Worm (Caenorhabditis elegans) whole organism, L4 larva: ENCODE data around the gene ncx-9.

Experiments used
- F44E2.7 ChIP-seq: fragments of 200-800 bp; sonication (Bioruptor generic); IDR thresholded peaks from 2 replicates; pipeline ENCODE4 v2.1.2; 2022; ENCODE audit warnings: missing genetic modification characterization, missing compliant biosample characterization
- F49E8.2 ChIP-seq: sonication (generic microtip); optimal IDR thresholded peaks from 2 replicates; lab custom pipeline; 2016; ENCODE audit warnings: missing compliant biosample characterization, mild to moderate bottlenecking, missing genetic modification characterization, borderline replicate concordance
- T20F7.1 ChIP-seq: fragments of 200-800 bp; sonication (Bioruptor generic); optimal IDR thresholded peaks from 2 replicates; lab custom pipeline; 2018; ENCODE audit warnings: mild to moderate bottlenecking, missing genetic modification characterization, missing compliant biosample characterization
- T26A8.4 ChIP-seq: fragments of 200-800 bp; sonication (Bioruptor generic); IDR thresholded peaks from 2 replicates; pipeline ENCODE4 v1.3.6; 2022; ENCODE audit warnings: missing genetic modification characterization, missing compliant biosample characterization
- aha-1 ChIP-seq: fragments of 150-350 bp; peaks from one replicate; lab custom pipeline; 2014; ENCODE audit warnings: missing biosample characterization, missing genetic modification characterization
- attf-4 ChIP-seq: sonication (generic microtip); optimal IDR thresholded peaks from 3 replicates; lab custom pipeline; 2017; ENCODE audit warnings: missing biosample characterization, missing genetic modification characterization
- ceh-20 ChIP-seq: fragments of 200-800 bp; sonication (Bioruptor generic); IDR thresholded peaks from 2 replicates; pipeline ENCODE4 v1.3.6; 2022; ENCODE audit warnings: missing genetic modification reagents, missing genetic modification characterization, missing compliant biosample characterization
- ceh-82 ChIP-seq: sonication (generic microtip); optimal IDR thresholded peaks from 2 replicates; lab custom pipeline; 2017; ENCODE audit warnings: missing biosample characterization, missing genetic modification characterization
- ces-1 ChIP-seq: fragments of 150-350 bp; sonication (generic microtip); optimal IDR thresholded peaks from 4 replicates; lab custom pipeline; 2014; ENCODE audit warnings: missing biosample characterization, missing genetic modification reagents, missing genetic modification characterization
- daf-16 ChIP-seq, 3 experiments: sonication (generic microtip); optimal IDR thresholded peaks; 2 replicates each; lab custom pipeline; 2016 to 2017; ENCODE audit warnings: missing genetic modification characterization in 3 of 3, missing genetic modification reagents in 3 of 3, mild to moderate bottlenecking in 2 of 3, missing compliant biosample characterization in 2 of 3, missing biosample characterization in 1 of 3, moderate library complexity in 1 of 3
- daf-19 ChIP-seq: fragments of 200-800 bp; sonication (Bioruptor generic); conservative IDR thresholded peaks from 2 replicates; pipeline ENCODE4 v1.3.6; 2022; ENCODE audit warnings: missing genetic modification characterization, missing compliant biosample characterization
- daf-8 ChIP-seq: fragments of 200-800 bp; sonication (Bioruptor generic); IDR thresholded peaks from 2 replicates; pipeline ENCODE4 v1.3.6; 2022; ENCODE audit warnings: missing genetic modification characterization, missing compliant biosample characterization
- dmd-6 ChIP-seq: fragments of 200-800 bp; sonication (Bioruptor generic); IDR thresholded peaks from 2 replicates; pipeline ENCODE4 v1.3.6; 2022; ENCODE audit warnings: missing genetic modification reagents, missing genetic modification characterization, missing compliant biosample characterization
- duxl-1 ChIP-seq: sonication (generic microtip); optimal IDR thresholded peaks from 2 replicates; lab custom pipeline; 2016; ENCODE audit warnings: mild to moderate bottlenecking, missing genetic modification characterization, moderate library complexity, missing compliant biosample characterization; ENCODE audit not compliant: poor library complexity
- dve-1 ChIP-seq: sonication (generic microtip); optimal IDR thresholded peaks from 2 replicates; lab custom pipeline; 2017; ENCODE audit warnings: antibody characterized with exemption, mild to moderate bottlenecking, missing genetic modification characterization, missing compliant biosample characterization; ENCODE audit not compliant: insufficient read depth
- fkh-10 ChIP-seq: fragments of 150-350 bp; optimal IDR thresholded peaks from 2 replicates; lab custom pipeline; 2014; ENCODE audit warnings: missing biosample characterization, missing genetic modification reagents, missing genetic modification characterization
- fos-1 ChIP-seq: fragments of 150-350 bp; optimal IDR thresholded peaks from 2 replicates; lab custom pipeline; 2014; ENCODE audit warnings: missing biosample characterization, missing genetic modification characterization
- hif-1 ChIP-seq, 2 experiments: sonication (generic microtip); optimal IDR thresholded peaks; 2 replicates each; lab custom pipeline; 2016 to 2017; ENCODE audit warnings: missing compliant biosample characterization in 2 of 2, missing genetic modification characterization in 2 of 2, missing genetic modification reagents in 2 of 2, missing genotype in 2 of 2, mild to moderate bottlenecking in 1 of 2
- hlh-11 ChIP-seq: fragments of 200-800 bp; sonication (Bioruptor generic); optimal IDR thresholded peaks from 2 replicates; lab custom pipeline; 2018; ENCODE audit warnings: mild to moderate bottlenecking, missing genetic modification characterization, missing compliant biosample characterization
- hlh-30 ChIP-seq: sonication (generic microtip); optimal IDR thresholded peaks from 2 replicates; lab custom pipeline; 2017; ENCODE audit warnings: antibody characterized with exemption, mild to moderate bottlenecking, missing genetic modification characterization, missing compliant biosample characterization; ENCODE audit not compliant: insufficient read depth
- lin-1 ChIP-seq: fragments of 200-800 bp; sonication (Bioruptor generic); IDR thresholded peaks from 2 replicates; pipeline ENCODE4 v1.3.6; 2022; ENCODE audit warnings: missing genetic modification reagents, missing genetic modification characterization, missing compliant biosample characterization
- lin-38 ChIP-seq: fragments of 200-800 bp; sonication (Bioruptor generic); IDR thresholded peaks from 2 replicates; pipeline ENCODE4 v1.3.6; 2022; ENCODE audit warnings: missing genetic modification reagents, missing genetic modification characterization, missing compliant biosample characterization
- lin-39 ChIP-seq: fragments of 150-350 bp; optimal IDR thresholded peaks from 2 replicates; lab custom pipeline; 2014; ENCODE audit warnings: missing biosample characterization, missing genetic modification reagents, missing genetic modification characterization
- madf-5 ChIP-seq, 2 experiments: fragments of 200-800 bp; sonication (Bioruptor generic); IDR thresholded peaks; 2 replicates each; pipeline ENCODE4 v1.3.6; 2022; ENCODE audit warnings: missing compliant biosample characterization in 2 of 2, missing genetic modification characterization in 2 of 2
- mdl-1 ChIP-seq, 2 experiments: fragments of 150-350 bp in 1 of 2; sonication (generic microtip) in 1 of 2; optimal IDR thresholded peaks; 2 replicates each; lab custom pipeline; 2014 to 2017; ENCODE audit warnings: missing biosample characterization in 2 of 2, missing genetic modification characterization in 2 of 2
- mxl-3 ChIP-seq: fragments of 200-800 bp; sonication (Bioruptor generic); optimal IDR thresholded peaks from 2 replicates; lab custom pipeline; 2018; ENCODE audit warnings: mild to moderate bottlenecking, missing genetic modification characterization, missing compliant biosample characterization
- nhr-102 ChIP-seq: sonication (generic microtip); optimal IDR thresholded peaks from 2 replicates; lab custom pipeline; 2016; ENCODE audit warnings: mild to moderate bottlenecking, missing genetic modification characterization, moderate library complexity, missing compliant biosample characterization
- nhr-11 ChIP-seq: fragments of 150-350 bp; optimal IDR thresholded peaks from 2 replicates; lab custom pipeline; 2014; ENCODE audit warnings: missing biosample characterization, missing genetic modification characterization
- nhr-28 ChIP-seq: fragments of 150-350 bp; optimal IDR thresholded peaks from 2 replicates; lab custom pipeline; 2014; ENCODE audit warnings: missing biosample characterization, missing genetic modification characterization
- nhr-48 ChIP-seq: sonication (generic microtip); optimal IDR thresholded peaks from 2 replicates; lab custom pipeline; 2016; ENCODE audit warnings: mild to moderate bottlenecking, missing genetic modification characterization, missing compliant biosample characterization
- nhr-6 ChIP-seq: fragments of 150-350 bp; optimal IDR thresholded peaks from 2 replicates; lab custom pipeline; 2014; ENCODE audit warnings: missing biosample characterization, missing genetic modification characterization
- nhr-77 ChIP-seq: fragments of 150-350 bp; optimal IDR thresholded peaks from 2 replicates; lab custom pipeline; 2014; ENCODE audit warnings: missing biosample characterization, missing genetic modification characterization
- rbr-2 ChIP-seq: sonication (generic microtip); optimal IDR thresholded peaks from 2 replicates; lab custom pipeline; 2016; ENCODE audit warnings: missing genotype, missing genetic modification characterization, missing compliant biosample characterization
- set-16 ChIP-seq: fragments of 200-800 bp; sonication (Bioruptor generic); IDR thresholded peaks from 2 replicates; pipeline ENCODE4 v1.3.6; 2022; ENCODE audit warnings: missing genetic modification reagents, missing genetic modification characterization, missing compliant biosample characterization
- spr-3 ChIP-seq: fragments of 200-800 bp; sonication (Bioruptor generic); optimal IDR thresholded peaks from 2 replicates; lab custom pipeline; 2018; ENCODE audit warnings: mild to moderate bottlenecking, missing genetic modification characterization, missing compliant biosample characterization
- tag-97 ChIP-seq: fragments of 200-800 bp; sonication (Bioruptor generic); IDR thresholded peaks from 2 replicates; pipeline ENCODE4 v1.3.6; 2022; ENCODE audit warnings: missing genetic modification characterization, missing compliant biosample characterization
- tra-1 ChIP-seq: fragments of 200-800 bp; sonication (Bioruptor generic); IDR thresholded peaks from 2 replicates; pipeline ENCODE4 v1.3.6; 2022; ENCODE audit warnings: missing genetic modification reagents, missing genetic modification characterization, missing compliant biosample characterization
- unc-62 ChIP-seq, 3 experiments: fragments of 150-350 bp in 1 of 3; sonication (generic microtip); optimal IDR thresholded peaks in 2 of 3; peaks in 1 of 3; 1 replicate in 1 of 3; 2 replicates in 2 of 3; lab custom pipeline; 2014 to 2017; ENCODE audit warnings: missing biosample characterization in 3 of 3, missing genetic modification characterization in 3 of 3, missing genetic modification reagents in 3 of 3, missing genotype in 1 of 3
- zfp-2 ChIP-seq: sonication (generic microtip); optimal IDR thresholded peaks from 2 replicates; lab custom pipeline; 2016; ENCODE audit warnings: mild to moderate bottlenecking, missing genetic modification characterization, missing compliant biosample characterization
- zip-11 ChIP-seq: fragments of 200-800 bp; sonication (Bioruptor generic); IDR thresholded peaks from 2 replicates; pipeline ENCODE4 v1.3.6; 2022; ENCODE audit warnings: missing genetic modification characterization, missing compliant biosample characterization
- zip-2 ChIP-seq: fragments of 150-350 bp; optimal IDR thresholded peaks from 2 replicates; lab custom pipeline; 2014; ENCODE audit warnings: missing biosample characterization, missing genetic modification characterization
- ztf-11 ChIP-seq: fragments of 150-350 bp; optimal IDR thresholded peaks from 2 replicates; lab custom pipeline; 2014; ENCODE audit warnings: missing biosample characterization, missing genetic modification characterization

ncx-9 gene

ce11 chrV:5033099-5033498 is 38.0 kb upstream of the ncx-9 start, which contains the start of gene K11D12.13:
Gene K11D12.13 (plus strand): TSS chrV:5033399.
- TF ChIP-seq T26A8.4 (GFP tag; lab: Robert Waterston, UW) (no peak), dve-1 (tag; lab: Kevin White, UChicago) (no peak), hif-1 (tag; optimal IDR thresholded peaks at IDR 0.05; lab: Kevin White, UChicago) (peak in 1 of 2 experiments; percentile 6)
- TF ChIP-seq, all 104 proteins: peak for 1

- TF ChIP-seq dmd-6 (GFP tag; lab: Robert Waterston, UW) (peak; percentile 56), aha-1 (tag; lab: Kevin White, UChicago) (peak; percentile 39), hlh-11 (peak; percentile 65), nhr-11 (tag; lab: Kevin White, UChicago) (peak; percentile 45), dve-1 (tag; lab: Kevin White, UChicago) (peak; percentile 34), nhr-102 (tag; lab: Kevin White, UChicago) (peak; percentile 42), zip-2 (tag; lab: Kevin White, UChicago) (peak; percentile 26), lin-1 (GFP tag; lab: Robert Waterston, UW) (0 out of 2 replicates have a peak, but pooled peaks have one; percentile 9), hlh-30 (peak; percentile 60), zfp-2 (tag; lab: Kevin White, UChicago) (no peak), T20F7.1 (GFP tag; lab: Kevin White, UChicago) (peak; percentile 17), unc-62 (GFP tag; optimal IDR thresholded peaks at IDR 0.05 in 1 of 2; lab: Kevin White, UChicago) (peak in 1 of 2 experiments; percentile 89), unc-62 (tag; optimal IDR thresholded peaks at IDR 0.05; lab: Kevin White, UChicago) (no peak), rbr-2 (no peak), hif-1 (tag; optimal IDR thresholded peaks at IDR 0.05; lab: Kevin White, UChicago) (peak in 1 of 2 experiments; percentile 43), ceh-20 (GFP tag; lab: Robert Waterston, UW) (no peak), daf-16 (GFP tag; optimal IDR thresholded peaks at IDR 0.05; lab: Kevin White, UChicago) (no peak), daf-16 (tag; optimal IDR thresholded peaks at IDR 0.05; lab: Kevin White, UChicago) (peak; percentile 84), mxl-3 (peak; percentile 2), nhr-28 (peak; percentile 21), mdl-1 (tag; optimal IDR thresholded peaks at IDR 0.05; lab: Kevin White, UChicago) (peak; percentile 78 to 86), daf-8 (GFP tag; lab: Robert Waterston, UW) (no peak), tra-1 (GFP tag; lab: Robert Waterston, UW) (no peak), nhr-48 (peak; percentile 14)
Measured at ce11 chrV:5032176-5032575, 37.1 kb upstream of the ncx-9 start.

DNA sequence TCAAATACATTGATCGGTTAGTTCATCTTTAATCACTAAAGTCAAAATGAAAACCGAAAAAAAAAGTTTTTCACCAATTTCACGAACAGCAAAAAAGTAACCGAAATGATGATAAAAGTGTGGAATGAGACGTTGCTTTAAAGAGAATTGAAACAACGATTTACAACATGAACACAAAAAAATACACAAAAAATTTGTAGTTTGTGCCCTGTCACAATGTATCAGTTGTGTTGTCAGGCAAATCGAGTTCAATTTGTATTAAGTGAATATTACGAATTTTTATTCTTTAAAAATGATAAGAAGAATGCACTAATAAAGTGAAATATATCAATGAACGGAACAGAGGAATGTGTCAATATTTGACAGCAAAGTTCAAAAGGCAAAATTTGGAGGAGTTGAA is 36.7 kb upstream of the ncx-9 start:
- TF ChIP-seq duxl-1 (no peak), spr-3 (GFP tag; lab: Kevin White, UChicago) (no peak), nhr-77 (tag; lab: Kevin White, UChicago) (no peak), F49E8.2 (tag; lab: Kevin White, UChicago) (no peak), daf-16 (GFP tag; optimal IDR thresholded peaks at IDR 0.05; lab: Kevin White, UChicago) (no peak), daf-16 (tag; optimal IDR thresholded peaks at IDR 0.05; lab: Kevin White, UChicago) (peak; percentile 3), nhr-28 (peak; percentile 93), zip-11 (no peak), dmd-6 (GFP tag; lab: Robert Waterston, UW) (peak; percentile 12; the same call in 1 of the 2 replicates), nhr-48 (peak; percentile 24)
- TF ChIP-seq, all 104 proteins: peak for 4

DNA sequence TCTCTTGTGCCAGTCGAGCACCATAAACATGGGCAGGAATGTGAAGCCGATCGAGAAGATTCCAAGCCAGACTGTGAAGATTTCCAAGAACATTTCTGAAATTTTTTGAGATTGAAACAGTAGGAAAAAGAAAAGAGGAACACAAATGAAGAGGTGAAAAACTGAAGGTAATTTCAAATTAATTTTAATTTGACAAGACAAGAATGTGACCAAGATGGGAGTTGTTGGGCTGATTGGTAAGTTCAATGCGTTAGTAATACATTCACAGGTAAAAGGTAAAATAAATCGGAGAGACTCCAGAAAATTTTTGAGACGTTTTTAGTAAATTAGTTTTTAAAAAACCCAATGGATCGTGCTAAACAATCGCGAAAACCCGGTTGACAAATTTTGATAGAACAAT is 35.7 kb upstream of the ncx-9 start, which contains the start of gene swt-7:
Gene swt-7 (minus strand): TSS at position 101 of the 400 bp plus-strand sequence.
- no peak for TF ChIP-seq ces-1 (GFP tag; lab: Kevin White, UChicago)
- TF ChIP-seq ztf-11 (tag; lab: Kevin White, UChicago) = no peak
- TF ChIP-seq aha-1 (tag; lab: Kevin White, UChicago) = peak; percentile 7
- TF ChIP-seq, all 104 proteins: peak for 1

- TF ChIP-seq nhr-102 (tag; lab: Kevin White, UChicago) (peak; percentile 78), dve-1 (tag; lab: Kevin White, UChicago) (peak; percentile 68), fkh-10 (no peak), rbr-2 (no peak), nhr-6 (tag; lab: Kevin White, UChicago) (no peak), F44E2.7 (GFP tag; lab: Robert Waterston, UW) (no peak), ceh-82 (tag; lab: Kevin White, UChicago) (no peak), tag-97 (GFP tag; lab: Robert Waterston, UW) (no peak), lin-38 (GFP tag; lab: Robert Waterston, UW) (no peak), aha-1 (tag; lab: Kevin White, UChicago) (no peak), set-16 (GFP tag; lab: Robert Waterston, UW) (no peak), hlh-30 (no peak), lin-39 (tag; lab: Kevin White, UChicago) (no peak), fos-1 (tag; lab: Kevin White, UChicago) (no peak), madf-5 (GFP tag; IDR thresholded peaks at IDR 0.05; lab: Robert Waterston, UW) (no peak), daf-19 (GFP tag; lab: Robert Waterston, UW) (no peak), attf-4 (tag; lab: Kevin White, UChicago) (no peak), ces-1 (GFP tag; lab: Kevin White, UChicago) (no peak)
Measured at ce11 chrV:5030212-5030611, 35.2 kb upstream of the ncx-9 start.
